Comparison of ENCODE assay signal across 2 worm cellular contexts in the genomic region with DNA sequence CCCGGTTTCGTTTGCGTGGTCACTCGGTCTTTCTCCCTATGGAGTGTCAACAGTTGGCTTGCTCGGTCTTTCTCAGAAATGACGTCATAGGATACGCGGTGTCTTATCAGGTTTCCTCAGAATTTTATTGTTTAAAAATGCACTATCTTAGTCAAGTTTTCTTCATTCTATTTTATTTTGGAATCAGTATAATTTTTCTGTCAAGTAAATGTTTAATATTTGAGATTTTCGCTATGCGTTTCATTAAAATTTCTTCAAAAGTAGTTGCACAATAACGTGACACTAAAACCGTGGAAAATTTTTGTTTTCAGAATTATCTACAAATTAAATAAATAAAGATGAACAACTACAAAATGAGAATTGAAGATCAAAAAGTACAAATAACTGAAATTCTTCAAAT.
A peak's percentile ranks its signal among the peaks of the same experiment; 100 is the strongest.
TF ChIP-seq lines count a peak whose summit lies in the region.

A gene (plus strand): TSS at position 301 of the 400 bp plus-strand sequence.

TF ChIP-seq in whole organism, L2 larva, 48 proteins besides CTCF, POLR2A, EP300 and RAD21:
- TF ChIP-seq unc-55 (GFP tag; optimal IDR thresholded peaks at IDR 0.05; lab: Kevin White, UChicago): peak; percentile 6
- no peak for TF ChIP-seq ceh-16 (tag; optimal IDR thresholded peaks at IDR 0.05; lab: Kevin White, UChicago)
TF ChIP-seq in whole organism, L2 larva: peak in this region for 1.

TF ChIP-seq in whole organism, mixed stage, embryonic, 35 proteins besides CTCF, POLR2A, EP300 and RAD21:
- TF ChIP-seq nhr-237 (tag; optimal IDR thresholded peaks at IDR 0.05; lab: Kevin White, UChicago) (no peak), zip-8 (tag; optimal IDR thresholded peaks at IDR 0.05; lab: Kevin White, UChicago) (peak; percentile 8), elt-3 (tag; optimal IDR thresholded peaks at IDR 0.05; lab: Kevin White, UChicago) (no peak), unc-120 (tag; optimal IDR thresholded peaks at IDR 0.05; lab: Kevin White, UChicago; ENCODE audit: poor library complexity, severe bottlenecking) (no peak)
